Worm (Caenorhabditis elegans) whole organism, L2 larva: ENCODE data around the gene tbc-6.
A peak's percentile ranks its signal among the peaks of the same experiment; 100 is the strongest.

Experiments used
- C34F6.9 ChIP-seq: fragments of 150-350 bp; optimal IDR thresholded peaks from 2 replicates; lab custom pipeline; 2014; ENCODE audit warnings: missing biosample characterization, missing genetic modification characterization
- F13H6.1 ChIP-seq: sonication (generic microtip); optimal IDR thresholded peaks from 2 replicates; lab custom pipeline; 2016; ENCODE audit warnings: missing genetic modification characterization, missing compliant biosample characterization
- Y55F3AM.14 ChIP-seq: fragments of 200-800 bp; sonication (Bioruptor generic); optimal IDR thresholded peaks from 2 replicates; lab custom pipeline; 2018; ENCODE audit warnings: mild to moderate bottlenecking, missing genetic modification characterization, missing compliant biosample characterization
- alr-1 ChIP-seq: fragments of 150-350 bp; optimal IDR thresholded peaks from 2 replicates; lab custom pipeline; 2014; ENCODE audit warnings: missing biosample characterization, missing genetic modification characterization
- aly-2 ChIP-seq: fragments of 150-350 bp; optimal IDR thresholded peaks from 2 replicates; lab custom pipeline; 2014; ENCODE audit warnings: missing biosample characterization, missing genetic modification characterization
- blmp-1 ChIP-seq: sonication (generic microtip); optimal IDR thresholded peaks from 2 replicates; lab custom pipeline; 2017; ENCODE audit warnings: missing genetic modification characterization, mild to moderate bottlenecking, missing compliant biosample characterization, antibody characterized with exemption, moderate library complexity; ENCODE audit not compliant: insufficient read depth
- ceh-16 ChIP-seq: fragments of 150-350 bp; optimal IDR thresholded peaks from 2 replicates; lab custom pipeline; 2014; ENCODE audit warnings: missing biosample characterization, missing genetic modification characterization
- ceh-82 ChIP-seq: fragments of 150-350 bp; optimal IDR thresholded peaks from 2 replicates; lab custom pipeline; 2014; ENCODE audit warnings: missing biosample characterization, missing genetic modification characterization
- crh-2 ChIP-seq: sonication (generic microtip); optimal IDR thresholded peaks from 2 replicates; lab custom pipeline; 2017; ENCODE audit warnings: missing biosample characterization, missing genetic modification characterization
- dmd-4 ChIP-seq: sonication (generic microtip); optimal IDR thresholded peaks from 2 replicates; lab custom pipeline; 2017; ENCODE audit warnings: missing biosample characterization, missing genetic modification characterization
- egl-27 ChIP-seq: sonication (generic microtip); optimal IDR thresholded peaks from 3 replicates; lab custom pipeline; 2017; ENCODE audit warnings: missing biosample characterization, missing genetic modification reagents, missing genetic modification characterization
- elt-1 ChIP-seq: fragments of 150-350 bp; optimal IDR thresholded peaks from 2 replicates; lab custom pipeline; 2014; ENCODE audit warnings: missing biosample characterization, missing genetic modification characterization
- elt-3 ChIP-seq: sonication (generic microtip); optimal IDR thresholded peaks from 2 replicates; lab custom pipeline; 2017; ENCODE audit warnings: missing biosample characterization, missing genetic modification characterization
- fos-1 ChIP-seq: fragments of 150-350 bp; optimal IDR thresholded peaks from 2 replicates; lab custom pipeline; 2014; ENCODE audit warnings: missing biosample characterization, missing genetic modification characterization
- lin-11 ChIP-seq: fragments of 150-350 bp; sonication (generic microtip); optimal IDR thresholded peaks from 2 replicates; lab custom pipeline; 2014; ENCODE audit warnings: missing biosample characterization, missing genetic modification characterization, inconsistent platforms, mixed read lengths
- lsy-2 ChIP-seq, 2 experiments: fragments of 150-350 bp in 1 of 2; sonication (generic microtip) in 1 of 2; optimal IDR thresholded peaks; 2 replicates each; lab custom pipeline; 2014 to 2017; ENCODE audit warnings: missing biosample characterization in 2 of 2, missing genetic modification characterization in 2 of 2
- mab-5 ChIP-seq: fragments of 150-350 bp; optimal IDR thresholded peaks from 2 replicates; lab custom pipeline; 2014; ENCODE audit warnings: missing biosample characterization, missing genetic modification characterization
- mbf-1 ChIP-seq: sonication (generic microtip); optimal IDR thresholded peaks from 2 replicates; lab custom pipeline; 2017; ENCODE audit warnings: missing biosample characterization, missing genetic modification characterization
- mdl-1 ChIP-seq, 2 experiments: fragments of 150-350 bp in 1 of 2; sonication (generic microtip) in 1 of 2; optimal IDR thresholded peaks; 2 replicates each; lab custom pipeline; 2017; ENCODE audit warnings: missing biosample characterization in 2 of 2, missing genetic modification characterization in 2 of 2
- nhr-12 ChIP-seq: fragments of 150-350 bp; optimal IDR thresholded peaks from 2 replicates; lab custom pipeline; 2014; ENCODE audit warnings: missing biosample characterization, missing genetic modification characterization
- nhr-129 ChIP-seq: fragments of 150-350 bp; optimal IDR thresholded peaks from 2 replicates; lab custom pipeline; 2014; ENCODE audit warnings: missing biosample characterization, missing genetic modification characterization
- nhr-21 ChIP-seq: fragments of 150-350 bp; optimal IDR thresholded peaks from 2 replicates; lab custom pipeline; 2014; ENCODE audit warnings: missing biosample characterization, missing genetic modification characterization
- nhr-23 ChIP-seq: fragments of 150-350 bp; optimal IDR thresholded peaks from 2 replicates; lab custom pipeline; 2014; ENCODE audit warnings: missing biosample characterization, missing genetic modification reagents, missing genetic modification characterization
- nhr-237 ChIP-seq: fragments of 150-350 bp; optimal IDR thresholded peaks from 2 replicates; lab custom pipeline; 2014; ENCODE audit warnings: missing biosample characterization, missing genetic modification characterization
- nhr-25 ChIP-seq: fragments of 150-350 bp; sonication (generic microtip); optimal IDR thresholded peaks from 3 replicates; lab custom pipeline; 2014; ENCODE audit warnings: missing biosample characterization, missing genetic modification characterization
- nhr-77 ChIP-seq: fragments of 150-350 bp; optimal IDR thresholded peaks from 2 replicates; lab custom pipeline; 2014; ENCODE audit warnings: missing biosample characterization, missing genetic modification characterization
- peb-1 ChIP-seq: fragments of 150-350 bp; optimal IDR thresholded peaks from 2 replicates; lab custom pipeline; 2014; ENCODE audit warnings: missing biosample characterization, missing genetic modification characterization
- sem-4 ChIP-seq: fragments of 150-350 bp; optimal IDR thresholded peaks from 2 replicates; lab custom pipeline; 2014; ENCODE audit warnings: missing biosample characterization, missing genetic modification reagents, missing genetic modification characterization
- skn-1 ChIP-seq: sonication (generic microtip); optimal IDR thresholded peaks from 2 replicates; lab custom pipeline; 2017; ENCODE audit warnings: missing biosample characterization, missing genetic modification characterization
- sma-3 ChIP-seq: sonication (generic microtip); optimal IDR thresholded peaks from 2 replicates; lab custom pipeline; 2016; ENCODE audit warnings: missing genetic modification reagents, missing genetic modification characterization, missing compliant biosample characterization
- sma-9 ChIP-seq, 2 experiments: fragments of 150-350 bp in 1 of 2; sonication (generic microtip) in 1 of 2; optimal IDR thresholded peaks; 2 replicates each; lab custom pipeline; 2014 to 2016; ENCODE audit warnings: missing genetic modification characterization in 2 of 2, mild to moderate bottlenecking in 1 of 2, missing biosample characterization in 1 of 2, missing compliant biosample characterization in 1 of 2, missing genetic modification reagents in 1 of 2, moderate library complexity in 1 of 2
- snpc-4 ChIP-seq: fragments of 150-350 bp; optimal IDR thresholded peaks from 2 replicates; lab custom pipeline; 2014; ENCODE audit warnings: missing biosample characterization, missing genetic modification characterization
- unc-39 ChIP-seq: fragments of 150-350 bp; optimal IDR thresholded peaks from 2 replicates; lab custom pipeline; 2014; ENCODE audit warnings: missing biosample characterization, missing genetic modification characterization
- unc-62 ChIP-seq: fragments of 150-350 bp; optimal IDR thresholded peaks from 2 replicates; lab custom pipeline; 2014; ENCODE audit warnings: missing biosample characterization, missing genetic modification reagents, missing genetic modification characterization
- zag-1 ChIP-seq: fragments of 150-350 bp; optimal IDR thresholded peaks from 2 replicates; lab custom pipeline; 2014; ENCODE audit warnings: missing biosample characterization, missing genetic modification characterization
- ztf-1 ChIP-seq: fragments of 200-800 bp; sonication (Bioruptor generic); conservative IDR thresholded peaks from 2 replicates; pipeline ENCODE4 v1.3.6; 2022; ENCODE audit warnings: missing genetic modification characterization, missing compliant biosample characterization
- ztf-11 ChIP-seq: sonication (generic microtip); optimal IDR thresholded peaks from 2 replicates; lab custom pipeline; 2017; ENCODE audit warnings: missing biosample characterization, missing genetic modification characterization
- ztf-4 ChIP-seq: fragments of 150-350 bp; optimal IDR thresholded peaks from 2 replicates; lab custom pipeline; 2014; ENCODE audit warnings: missing biosample characterization, missing genetic modification characterization

Gene tbc-6

ce11 chrII:6829108-6829507, 18.8 kb upstream of the tbc-6 start (continued):
- TF ChIP-seq elt-3 (tag; lab: Kevin White, UChicago) = no peak

ce11 chrII:6830012-6830411, 17.9 kb upstream of the tbc-6 start:
- TF ChIP-seq sma-9 (GFP tag; optimal IDR thresholded peaks at IDR 0.05; lab: Kevin White, UChicago) = peak; percentile 35
- TF ChIP-seq sma-9 (tag; optimal IDR thresholded peaks at IDR 0.05; lab: Kevin White, UChicago) = no peak
- peak; percentile 55 for TF ChIP-seq nhr-129 (tag; lab: Kevin White, UChicago)
- TF ChIP-seq nhr-21 (tag; lab: Kevin White, UChicago) = peak; percentile 30
- TF ChIP-seq sma-3 (GFP tag; lab: Kevin White, UChicago) = no peak
- TF ChIP-seq nhr-12 (tag; lab: Kevin White, UChicago) = no peak
- TF ChIP-seq C34F6.9 (tag; lab: Kevin White, UChicago) = no peak
- TF ChIP-seq mdl-1 (tag; optimal IDR thresholded peaks at IDR 0.05; lab: Kevin White, UChicago) = no peak
- peak; percentile 61 for TF ChIP-seq mab-5
- no peak for TF ChIP-seq snpc-4 (tag; lab: Kevin White, UChicago)
- TF ChIP-seq blmp-1 = peak; percentile 3
- TF ChIP-seq fos-1 (tag; lab: Kevin White, UChicago) = peak; percentile 46
- TF ChIP-seq nhr-25 = peak; percentile 24
- TF ChIP-seq skn-1 (tag; lab: Kevin White, UChicago) = no peak
- peak; percentile 35 for TF ChIP-seq egl-27

- TF ChIP-seq nhr-129 (tag; lab: Kevin White, UChicago) = peak; percentile 1
- TF ChIP-seq alr-1 = no peak
- TF ChIP-seq blmp-1 = peak; percentile 37
- TF ChIP-seq, all 48 proteins: peak for 2
These were observed 17.0 kb upstream of the tbc-6 start for ce11 chrII:6830923-6831322.

- no peak for TF ChIP-seq sem-4
- TF ChIP-seq nhr-21 (tag; lab: Kevin White, UChicago) = no peak
- TF ChIP-seq nhr-129 (tag; lab: Kevin White, UChicago) = peak; percentile 41
- peak; percentile 4 for TF ChIP-seq F13H6.1 (tag; lab: Kevin White, UChicago)
- peak; percentile 29 for TF ChIP-seq fos-1 (tag; lab: Kevin White, UChicago)
- peak in 1 of 2 experiments; percentile 4 for TF ChIP-seq mdl-1 (tag; optimal IDR thresholded peaks at IDR 0.05; lab: Kevin White, UChicago)
- no peak for TF ChIP-seq ceh-82 (tag; lab: Kevin White, UChicago)
These were observed 16.3 kb upstream of the tbc-6 start for ce11 chrII:6831531-6832201.

DNA sequence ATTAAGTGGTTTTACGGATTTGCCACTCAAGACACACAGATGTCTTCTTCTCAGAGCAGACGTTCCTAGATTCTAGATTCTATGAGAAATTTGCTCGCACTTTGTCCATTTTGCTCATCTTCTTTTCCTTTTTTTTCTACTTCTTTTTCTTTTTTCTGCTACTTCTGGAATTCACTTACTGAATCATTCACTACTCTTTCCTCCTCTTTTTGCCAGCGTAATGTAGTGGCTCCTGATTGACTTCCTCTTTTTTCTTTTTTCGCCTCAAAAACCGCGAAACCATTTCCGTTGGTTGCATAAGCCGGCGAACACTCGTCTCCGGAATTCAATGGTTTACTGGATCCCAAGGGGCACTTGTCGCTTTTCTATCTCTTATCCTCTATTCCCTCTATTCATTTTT, 15.7 kb upstream of the tbc-6 start:
- no peak for TF ChIP-seq blmp-1
- no peak for TF ChIP-seq Y55F3AM.14 (GFP tag; lab: Kevin White, UChicago)
- no peak for TF ChIP-seq nhr-21 (tag; lab: Kevin White, UChicago)
- no peak for TF ChIP-seq nhr-25
- TF ChIP-seq aly-2 (tag; lab: Kevin White, UChicago) = no peak
- no peak for TF ChIP-seq mdl-1 (tag; optimal IDR thresholded peaks at IDR 0.05; lab: Kevin White, UChicago)
- TF ChIP-seq mbf-1 (tag; lab: Kevin White, UChicago) = no peak
- TF ChIP-seq nhr-237 = no peak

- TF ChIP-seq nhr-12 (tag; lab: Kevin White, UChicago) = no peak
- no peak for TF ChIP-seq mbf-1 (tag; lab: Kevin White, UChicago)
- no peak for TF ChIP-seq Y55F3AM.14 (GFP tag; lab: Kevin White, UChicago)
- no peak for TF ChIP-seq nhr-77 (tag; lab: Kevin White, UChicago)
- no peak for TF ChIP-seq unc-62
- no peak for TF ChIP-seq aly-2 (tag; lab: Kevin White, UChicago)
- TF ChIP-seq nhr-23 = no peak
- no peak for TF ChIP-seq peb-1 (tag; lab: Kevin White, UChicago)
- peak; percentile 27 for TF ChIP-seq sma-9 (GFP tag; optimal IDR thresholded peaks at IDR 0.05; lab: Kevin White, UChicago)
- TF ChIP-seq sma-9 (tag; optimal IDR thresholded peaks at IDR 0.05; lab: Kevin White, UChicago) = no peak
- no peak for TF ChIP-seq sma-3 (GFP tag; lab: Kevin White, UChicago)
- peak; percentile 12 for TF ChIP-seq nhr-25
- no peak for TF ChIP-seq sem-4
- TF ChIP-seq ceh-16 (tag; lab: Kevin White, UChicago) = no peak
- peak; percentile 30 for TF ChIP-seq F13H6.1 (tag; lab: Kevin White, UChicago)
- TF ChIP-seq dmd-4 = no peak
- no peak for TF ChIP-seq ceh-82 (tag; lab: Kevin White, UChicago)
- no peak for TF ChIP-seq lsy-2 (tag; optimal IDR thresholded peaks at IDR 0.05; lab: Kevin White, UChicago)
- TF ChIP-seq ztf-1 (GFP tag; lab: Robert Waterston, UW) = no peak
- no peak for TF ChIP-seq zag-1 (tag; lab: Kevin White, UChicago)
- TF ChIP-seq unc-39 (tag; lab: Kevin White, UChicago) = no peak
- TF ChIP-seq crh-2 (tag; lab: Kevin White, UChicago) = no peak
- peak; percentile 81 for TF ChIP-seq elt-1 (tag; lab: Kevin White, UChicago)
- no peak for TF ChIP-seq ztf-11
- TF ChIP-seq skn-1 (tag; lab: Kevin White, UChicago) = no peak
- TF ChIP-seq ztf-4 (tag; lab: Kevin White, UChicago) = no peak
- no peak for TF ChIP-seq snpc-4 (tag; lab: Kevin White, UChicago)
- TF ChIP-seq nhr-21 (tag; lab: Kevin White, UChicago) = no peak
- TF ChIP-seq lin-11 (tag; lab: Kevin White, UChicago) = no peak
- no peak for TF ChIP-seq alr-1
These were observed 15.1 kb upstream of the tbc-6 start for ce11 chrII:6832695-6833389.
